Worm (Caenorhabditis elegans) whole organism, L3 larva: ENCODE results near the gene R102.6.

Experiments used
- R02D3.7 ChIP-seq: fragments of 150-350 bp; optimal IDR thresholded peaks from 2 replicates; lab custom pipeline; 2014; ENCODE audit warnings: missing biosample characterization, missing genetic modification characterization
- ZK546.5 ChIP-seq: sonication (generic microtip); optimal IDR thresholded peaks from 2 replicates; lab custom pipeline; 2017; ENCODE audit warnings: missing biosample characterization, missing genetic modification characterization
- aly-2 ChIP-seq: fragments of 150-350 bp; optimal IDR thresholded peaks from 2 replicates; lab custom pipeline; 2014; ENCODE audit warnings: missing biosample characterization, missing genetic modification characterization
- ama-1 ChIP-seq: fragments of 150-350 bp; optimal IDR thresholded peaks from 2 replicates; lab custom pipeline; 2018
- ceh-16 ChIP-seq: sonication (generic microtip); optimal IDR thresholded peaks from 2 replicates; lab custom pipeline; 2017; ENCODE audit warnings: missing biosample characterization, missing genetic modification characterization
- ceh-82 ChIP-seq: fragments of 150-350 bp; optimal IDR thresholded peaks from 2 replicates; lab custom pipeline; 2014; ENCODE audit warnings: missing biosample characterization, missing genetic modification characterization
- ceh-9 ChIP-seq: sonication (generic microtip); optimal IDR thresholded peaks from 2 replicates; lab custom pipeline; 2018; ENCODE audit warnings: missing biosample characterization, missing genetic modification characterization
- egl-5 ChIP-seq: fragments of 150-350 bp; optimal IDR thresholded peaks from 2 replicates; lab custom pipeline; 2017; ENCODE audit warnings: missing biosample characterization, missing genetic modification reagents, missing genetic modification characterization, inconsistent platforms
- elt-3 ChIP-seq, 3 experiments: fragments of 150-350 bp in 1 of 3; sonication (generic microtip) in 2 of 3; optimal IDR thresholded peaks; 2 replicates in 2 of 3; 4 replicates in 1 of 3; lab custom pipeline; 2014 to 2017; ENCODE audit warnings: missing biosample characterization in 3 of 3, missing genetic modification characterization in 3 of 3
- eor-1 ChIP-seq, 2 experiments: fragments of 150-350 bp; optimal IDR thresholded peaks; 2 replicates each; lab custom pipeline; 2014 to 2018; ENCODE audit warnings: missing biosample characterization in 2 of 2, missing genetic modification characterization in 2 of 2
- fkh-2 ChIP-seq: fragments of 150-350 bp; optimal IDR thresholded peaks from 2 replicates; lab custom pipeline; 2014; ENCODE audit warnings: missing biosample characterization, missing genetic modification reagents, missing genetic modification characterization
- fos-1 ChIP-seq: fragments of 150-350 bp; optimal IDR thresholded peaks from 2 replicates; lab custom pipeline; 2014; ENCODE audit warnings: missing biosample characterization, missing genetic modification characterization
- hmg-11 ChIP-seq: sonication (generic microtip); optimal IDR thresholded peaks from 2 replicates; lab custom pipeline; 2016; ENCODE audit warnings: missing genetic modification characterization, missing compliant biosample characterization
- lin-39 ChIP-seq: fragments of 150-350 bp; optimal IDR thresholded peaks from 2 replicates; lab custom pipeline; 2018; ENCODE audit warnings: missing biosample characterization, missing genetic modification reagents, missing genetic modification characterization
- mdl-1 ChIP-seq: fragments of 150-350 bp; optimal IDR thresholded peaks from 2 replicates; lab custom pipeline; 2014; ENCODE audit warnings: missing biosample characterization, missing genetic modification characterization
- mml-1 ChIP-seq: fragments of 150-350 bp; sonication (generic microtip); optimal IDR thresholded peaks from 3 replicates; lab custom pipeline; 2014; ENCODE audit warnings: missing biosample characterization, missing genetic modification characterization
- nhr-11 ChIP-seq: fragments of 150-350 bp; optimal IDR thresholded peaks from 2 replicates; lab custom pipeline; 2014; ENCODE audit warnings: missing biosample characterization, missing genetic modification characterization
- nhr-23 ChIP-seq: fragments of 150-350 bp; optimal IDR thresholded peaks from 2 replicates; lab custom pipeline; 2014; ENCODE audit warnings: missing biosample characterization, missing genetic modification reagents, missing genetic modification characterization
- nhr-237 ChIP-seq: fragments of 150-350 bp; optimal IDR thresholded peaks from 2 replicates; lab custom pipeline; 2014; ENCODE audit warnings: missing biosample characterization, missing genetic modification characterization
- nhr-28 ChIP-seq: fragments of 150-350 bp; optimal IDR thresholded peaks from 2 replicates; lab custom pipeline; 2014; ENCODE audit warnings: missing biosample characterization, missing genetic modification characterization
- nhr-43 ChIP-seq: sonication (generic microtip); optimal IDR thresholded peaks from 2 replicates; lab custom pipeline; 2016; ENCODE audit warnings: mild to moderate bottlenecking, missing genetic modification characterization, missing compliant biosample characterization; ENCODE audit not compliant: poor library complexity, severe bottlenecking
- nhr-67 ChIP-seq: fragments of 150-350 bp; optimal IDR thresholded peaks from 2 replicates; lab custom pipeline; 2014; ENCODE audit warnings: missing biosample characterization, missing genetic modification characterization
- nhr-77 ChIP-seq: fragments of 150-350 bp; optimal IDR thresholded peaks from 2 replicates; lab custom pipeline; 2014; ENCODE audit warnings: missing biosample characterization, missing genetic modification characterization
- pha-4 ChIP-seq: fragments of 150-350 bp; optimal IDR thresholded peaks from 2 replicates; lab custom pipeline; 2014; ENCODE audit warnings: missing biosample characterization, missing genetic modification reagents, missing genetic modification characterization
- pqm-1 ChIP-seq: fragments of 150-350 bp; optimal IDR thresholded peaks from 2 replicates; lab custom pipeline; 2017; ENCODE audit warnings: missing biosample characterization, missing genetic modification characterization, inconsistent platforms
- sea-2 ChIP-seq: fragments of 150-350 bp; sonication (generic microtip); optimal IDR thresholded peaks from 4 replicates; lab custom pipeline; 2014; ENCODE audit warnings: missing biosample characterization, missing genetic modification reagents, missing genetic modification characterization
- skn-1 ChIP-seq: fragments of 150-350 bp; optimal IDR thresholded peaks from 2 replicates; lab custom pipeline; 2014; ENCODE audit warnings: missing biosample characterization, missing genetic modification characterization
- tbx-2 ChIP-seq: sonication (generic microtip); optimal IDR thresholded peaks from 2 replicates; lab custom pipeline; 2016; ENCODE audit warnings: mild to moderate bottlenecking, missing genetic modification characterization, missing compliant biosample characterization
- unc-39 ChIP-seq: sonication (generic microtip); optimal IDR thresholded peaks from 4 replicates; lab custom pipeline; 2017; ENCODE audit warnings: missing biosample characterization, missing genetic modification characterization
- unc-62 ChIP-seq: fragments of 150-350 bp; sonication (generic microtip); optimal IDR thresholded peaks from 4 replicates; lab custom pipeline; 2014; ENCODE audit warnings: missing biosample characterization, missing genetic modification reagents, missing genetic modification characterization
- zag-1 ChIP-seq: fragments of 150-350 bp; optimal IDR thresholded peaks from 2 replicates; lab custom pipeline; 2014; ENCODE audit warnings: missing biosample characterization, missing genetic modification characterization
- ztf-11 ChIP-seq: fragments of 150-350 bp; optimal IDR thresholded peaks from 2 replicates; lab custom pipeline; 2014; ENCODE audit warnings: missing biosample characterization, missing genetic modification characterization
- ztf-4 ChIP-seq: fragments of 150-350 bp; optimal IDR thresholded peaks from 2 replicates; lab custom pipeline; 2014; ENCODE audit warnings: missing biosample characterization, missing genetic modification characterization

The R102.6 gene

DNA sequence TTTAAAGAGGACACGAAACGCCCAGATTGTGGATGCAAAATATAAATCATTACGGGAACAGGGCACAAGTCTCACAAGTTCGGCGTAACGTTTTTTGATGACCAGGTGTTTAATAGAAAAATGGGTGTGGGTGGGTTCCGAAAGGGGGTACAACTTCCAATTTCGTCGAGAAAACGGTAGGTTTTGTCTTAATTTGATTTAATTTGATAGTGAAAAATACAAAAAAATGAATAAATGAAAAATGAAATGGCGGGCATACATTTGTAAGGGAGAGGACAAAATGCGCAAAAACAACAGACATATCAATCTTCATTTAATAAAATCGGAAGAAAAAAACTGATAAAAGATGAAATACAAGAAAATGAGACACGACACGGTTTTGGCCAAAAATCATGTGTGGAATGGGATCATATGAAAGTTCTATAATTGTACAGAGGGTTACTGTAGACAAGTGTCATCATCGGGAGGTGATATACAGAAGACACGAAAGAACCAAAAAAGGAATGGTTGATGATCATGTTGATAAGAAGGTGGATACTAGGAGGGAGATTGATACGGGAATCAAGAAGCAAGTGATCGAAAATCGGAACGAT, 4.0 kb downstream of the R102.6 start:
- TF ChIP-seq unc-62 (GFP tag; lab: Kevin White, UChicago) = no peak
- TF ChIP-seq ceh-9 (tag; lab: Kevin White, UChicago) = no peak
- no peak for TF ChIP-seq unc-39
- no peak for TF ChIP-seq nhr-11 (tag; lab: Kevin White, UChicago)
- TF ChIP-seq pha-4 (tag; lab: Kevin White, UChicago) = no peak
- TF ChIP-seq nhr-28 (tag; lab: Kevin White, UChicago) = no peak
- TF ChIP-seq R02D3.7 (tag; lab: Kevin White, UChicago) = no peak
- no peak for TF ChIP-seq fos-1 (tag; lab: Kevin White, UChicago)
- peak; percentile 37 for TF ChIP-seq nhr-23 (tag; lab: Kevin White, UChicago)
- TF ChIP-seq zag-1 (tag; lab: Kevin White, UChicago) = no peak
- no peak for TF ChIP-seq ceh-16 (tag; lab: Kevin White, UChicago)
- TF ChIP-seq hmg-11 = no peak
- TF ChIP-seq ZK546.5 = no peak
- TF ChIP-seq elt-3 (tag; optimal IDR thresholded peaks at IDR 0.05; lab: Kevin White, UChicago) = peak in 1 of 3 experiments; percentile 28
- TF ChIP-seq nhr-43 (tag; lab: Kevin White, UChicago) = peak; percentile 71
- no peak for TF ChIP-seq sea-2 (GFP tag; lab: Kevin White, UChicago)

DNA sequence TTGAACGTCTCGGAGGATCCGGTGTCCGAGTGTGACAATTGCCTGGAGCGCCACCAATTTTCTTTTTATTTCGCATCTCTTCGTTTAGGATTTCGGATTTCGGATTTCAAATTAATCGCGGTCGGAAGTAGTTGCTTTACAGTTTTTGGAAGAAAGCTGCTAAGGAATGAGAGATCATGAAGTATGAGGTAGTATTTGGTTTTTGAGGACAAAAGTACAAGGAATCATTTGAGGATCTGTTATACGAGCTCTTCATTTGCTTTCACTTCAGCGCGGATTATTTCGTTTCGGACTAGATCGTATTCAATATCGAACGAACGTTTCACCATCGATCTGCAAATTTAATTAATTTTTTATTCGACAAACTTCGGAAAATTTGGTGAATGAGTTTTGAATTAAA, 6.3 kb downstream of the R102.6 start, which contains the start of gene R102.11:
Gene R102.11, minus strand, starts transcription at position 101 of the 400 bp plus-strand sequence.
- TF ChIP-seq hmg-11 (no peak), nhr-67 (tag; lab: Kevin White, UChicago) (no peak), eor-1 (tag; optimal IDR thresholded peaks at IDR 0.05; lab: Kevin White, UChicago) (no peak), tbx-2 (tag; lab: Kevin White, UChicago) (no peak), mml-1 (tag; lab: Kevin White, UChicago) (no peak), lin-39 (no peak), nhr-77 (tag; lab: Kevin White, UChicago) (no peak), ztf-4 (no peak), fkh-2 (tag; lab: Kevin White, UChicago) (no peak), ama-1 (no peak)
- TF ChIP-seq, all 47 proteins: peak for 0

DNA sequence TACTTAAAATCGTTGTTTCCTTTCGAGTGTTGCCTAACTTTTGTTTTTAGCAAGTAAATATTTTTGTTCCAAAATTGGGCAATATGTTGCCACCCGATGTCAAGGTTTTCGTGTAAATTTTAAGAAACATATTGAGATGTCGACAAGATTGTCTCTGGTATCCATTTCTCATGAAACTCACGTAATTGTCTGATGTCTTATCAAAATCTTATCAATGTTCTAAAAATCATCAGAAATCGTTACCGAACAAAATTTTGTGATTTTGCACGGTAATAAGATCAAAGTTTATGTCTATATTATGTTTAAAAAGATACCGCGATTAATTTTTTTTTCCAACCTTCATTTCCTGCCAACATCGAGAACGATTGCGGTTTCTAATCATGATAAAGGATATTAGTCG, 7.0 kb downstream of the R102.6 start:
- TF ChIP-seq egl-5 (tag; lab: Kevin White, UChicago) (no peak), nhr-28 (tag; lab: Kevin White, UChicago) (no peak), fos-1 (tag; lab: Kevin White, UChicago) (no peak), zag-1 (tag; lab: Kevin White, UChicago) (no peak), pqm-1 (tag; lab: Kevin White, UChicago) (no peak)
- TF ChIP-seq, all 47 proteins: peak for 0

DNA sequence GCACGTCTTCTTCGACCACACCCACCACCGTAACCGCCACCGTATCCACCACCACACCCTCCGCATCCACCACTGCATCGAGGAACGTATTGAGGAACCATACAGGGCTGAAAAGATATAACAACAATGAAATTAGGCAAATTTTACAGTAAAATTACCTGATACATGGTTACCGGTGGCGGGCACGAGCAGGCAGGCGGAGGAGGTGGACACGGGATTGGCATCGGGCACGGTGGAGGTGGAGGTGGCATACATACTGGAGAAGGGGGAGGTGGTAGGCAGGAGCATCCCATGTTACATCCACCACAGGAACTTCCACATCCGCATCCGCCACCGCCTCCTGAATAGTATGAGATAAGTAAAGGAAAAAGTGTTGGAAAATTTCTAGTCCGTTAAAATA, 7.5 kb downstream of the R102.6 start:
- TF ChIP-seq tbx-2 (tag; lab: Kevin White, UChicago) (no peak), unc-62 (GFP tag; lab: Kevin White, UChicago) (no peak), ceh-82 (no peak), egl-5 (tag; lab: Kevin White, UChicago) (no peak), aly-2 (tag; lab: Kevin White, UChicago) (no peak), pqm-1 (tag; lab: Kevin White, UChicago) (no peak), nhr-237 (tag; lab: Kevin White, UChicago) (no peak), pha-4 (tag; lab: Kevin White, UChicago) (no peak), ztf-11 (no peak), sea-2 (GFP tag; lab: Kevin White, UChicago) (no peak), nhr-28 (tag; lab: Kevin White, UChicago) (no peak), skn-1 (tag; lab: Kevin White, UChicago) (no peak), nhr-11 (tag; lab: Kevin White, UChicago) (no peak), nhr-43 (tag; lab: Kevin White, UChicago) (no peak), mdl-1 (tag; lab: Kevin White, UChicago) (no peak), nhr-67 (tag; lab: Kevin White, UChicago) (no peak), fos-1 (tag; lab: Kevin White, UChicago) (no peak)
